Worm (Caenorhabditis elegans) whole organism, midembryonic: Measurements from ENCODE around the gene C46H3.2.
A peak's percentile ranks its signal among the peaks of the same experiment; 100 is the strongest.

Experiments
- T22C8.4 ChIP-seq: fragments of 200-800 bp; sonication (Bioruptor generic); IDR thresholded peaks from 2 replicates; pipeline ENCODE4 v1.3.6; 2022; ENCODE audit warnings: missing genetic modification characterization, missing compliant biosample characterization
- cog-1 ChIP-seq: sonication (generic microtip); optimal IDR thresholded peaks from 2 replicates; lab custom pipeline; 2016; ENCODE audit warnings: missing genetic modification characterization, missing compliant biosample characterization
- flt-1 ChIP-seq: fragments of 200-800 bp; sonication (Bioruptor generic); IDR thresholded peaks from 2 replicates; pipeline ENCODE4 v1.3.6; 2022; ENCODE audit warnings: missing genetic modification characterization, missing compliant biosample characterization
- klf-2 ChIP-seq: fragments of 200-800 bp; sonication (Bioruptor generic); conservative IDR thresholded peaks from 2 replicates; pipeline ENCODE4 v1.3.6; 2022; ENCODE audit warnings: missing genetic modification reagents, missing genetic modification characterization, missing compliant biosample characterization
- med-1 ChIP-seq: sonication (generic microtip); optimal IDR thresholded peaks from 2 replicates; lab custom pipeline; 2017; ENCODE audit warnings: missing genetic modification characterization, mild to moderate bottlenecking, missing compliant biosample characterization, antibody characterized with exemption, missing genetic modification reagents; ENCODE audit not compliant: insufficient read depth
- ref-1 ChIP-seq: fragments of 200-800 bp; sonication (Bioruptor generic); conservative IDR thresholded peaks from 2 replicates; pipeline ENCODE4 v1.3.6; 2022; ENCODE audit warnings: missing genetic modification reagents, missing genetic modification characterization, missing compliant biosample characterization
- tab-1 ChIP-seq: fragments of 200-800 bp; sonication (Bioruptor generic); IDR thresholded peaks from 2 replicates; pipeline ENCODE4 v1.3.6; 2022; ENCODE audit warnings: missing genetic modification characterization, missing compliant biosample characterization
- ztf-23 ChIP-seq: fragments of 200-800 bp; sonication (Bioruptor generic); IDR thresholded peaks from 2 replicates; pipeline ENCODE4 v1.3.6; 2022; ENCODE audit warnings: missing genetic modification reagents, missing genetic modification characterization, missing compliant biosample characterization
- ztf-29 ChIP-seq: fragments of 200-800 bp; sonication (Bioruptor generic); IDR thresholded peaks from 2 replicates; pipeline ENCODE4 v1.3.6; 2022; ENCODE audit warnings: missing genetic modification reagents, missing genetic modification characterization, missing compliant biosample characterization

C46H3.2 gene

DNA sequence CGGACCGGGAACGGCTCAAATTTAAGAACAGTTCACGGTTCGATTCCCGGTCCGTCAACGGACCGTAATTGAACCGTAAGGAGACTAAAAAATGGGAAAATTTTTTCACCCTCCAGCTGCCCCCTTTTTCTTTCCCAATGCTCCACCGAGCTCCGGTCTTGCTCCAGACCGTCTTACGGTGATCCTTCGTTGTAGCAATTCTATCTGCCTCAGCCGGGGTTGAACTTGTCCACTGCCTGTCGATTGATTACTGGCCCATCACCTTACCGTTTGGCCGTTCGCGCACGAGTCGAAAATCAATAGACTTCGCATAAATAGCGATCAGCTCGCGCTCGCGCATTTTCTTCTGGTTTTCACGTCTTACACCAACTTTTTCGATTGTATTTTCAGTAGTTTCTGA, 3.3 kb upstream of the C46H3.2 start:
- peak; percentile 41; the same call in 1 of the 2 replicates for TF ChIP-seq flt-1 (GFP tag; lab: Robert Waterston, UW)

- no peak for TF ChIP-seq med-1 (GFP tag; lab: Kevin White, UChicago)
- no peak for TF ChIP-seq flt-1 (GFP tag; lab: Robert Waterston, UW)
- no peak for TF ChIP-seq ref-1
Observed at ce11 chrX:1232074-1232473, 1.5 kb upstream of the C46H3.2 start.

- TF ChIP-seq med-1 (GFP tag; lab: Kevin White, UChicago) = no peak
- TF ChIP-seq klf-2 = no peak
- TF ChIP-seq cog-1 (tag; lab: Kevin White, UChicago) = no peak
- no peak for TF ChIP-seq T22C8.4 (GFP tag; lab: Robert Waterston, UW)
- 0 out of 2 replicates have a peak, but pooled peaks have one; percentile 43 for TF ChIP-seq tab-1 (GFP tag; lab: Robert Waterston, UW)
- TF ChIP-seq ztf-23 (GFP tag; lab: Robert Waterston, UW) = 0 out of 2 replicates have a peak, but pooled peaks have one; percentile 10
- TF ChIP-seq ref-1 = no peak
- TF ChIP-seq flt-1 (GFP tag; lab: Robert Waterston, UW) = 0 out of 2 replicates have a peak, but pooled peaks have one; percentile 59
Observed at ce11 chrX:1223841-1224240, 6.7 kb downstream of the C46H3.2 start.

- TF ChIP-seq T22C8.4 (GFP tag; lab: Robert Waterston, UW) (no peak), ref-1 (no peak), cog-1 (tag; lab: Kevin White, UChicago) (no peak), flt-1 (GFP tag; lab: Robert Waterston, UW) (no peak), tab-1 (GFP tag; lab: Robert Waterston, UW) (no peak), klf-2 (no peak), ztf-29 (GFP tag; lab: Robert Waterston, UW) (no peak), ztf-23 (GFP tag; lab: Robert Waterston, UW) (no peak), med-1 (GFP tag; lab: Kevin White, UChicago) (no peak)
Observed at ce11 chrX:1223089-1223488, 7.5 kb downstream of the C46H3.2 start.

ce11 chrX:1222391-1222790, 8.2 kb downstream of the C46H3.2 start:
- TF ChIP-seq T22C8.4 (GFP tag; lab: Robert Waterston, UW) = peak; percentile 48; the same call in 1 of the 2 replicates
- TF ChIP-seq klf-2 = no peak

DNA sequence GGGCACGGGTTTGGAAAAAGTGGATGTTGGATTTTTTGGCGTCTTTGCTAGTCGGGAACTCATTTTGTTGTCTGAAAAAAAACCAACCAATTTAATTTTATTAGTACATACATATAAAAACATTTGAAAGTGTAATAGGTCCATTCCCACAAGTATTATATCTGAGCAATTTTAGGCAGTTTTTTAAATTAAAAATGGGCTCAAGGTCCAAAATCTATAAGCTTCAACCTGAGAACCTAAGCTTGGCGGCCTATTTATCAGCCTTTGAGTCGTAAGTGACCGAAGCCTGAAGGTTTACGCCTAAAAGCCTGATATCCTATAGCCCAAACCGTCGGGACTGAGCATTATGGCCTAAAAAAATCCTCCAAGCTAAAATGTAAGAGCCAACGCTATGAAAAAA, 12.1 kb downstream of the C46H3.2 start:
- TF ChIP-seq ztf-29 (GFP tag; lab: Robert Waterston, UW) (no peak), cog-1 (tag; lab: Kevin White, UChicago) (no peak), ref-1 (no peak), ztf-23 (GFP tag; lab: Robert Waterston, UW) (no peak), flt-1 (GFP tag; lab: Robert Waterston, UW) (no peak), T22C8.4 (GFP tag; lab: Robert Waterston, UW) (no peak), klf-2 (no peak), med-1 (GFP tag; lab: Kevin White, UChicago) (no peak), tab-1 (GFP tag; lab: Robert Waterston, UW) (no peak)

DNA sequence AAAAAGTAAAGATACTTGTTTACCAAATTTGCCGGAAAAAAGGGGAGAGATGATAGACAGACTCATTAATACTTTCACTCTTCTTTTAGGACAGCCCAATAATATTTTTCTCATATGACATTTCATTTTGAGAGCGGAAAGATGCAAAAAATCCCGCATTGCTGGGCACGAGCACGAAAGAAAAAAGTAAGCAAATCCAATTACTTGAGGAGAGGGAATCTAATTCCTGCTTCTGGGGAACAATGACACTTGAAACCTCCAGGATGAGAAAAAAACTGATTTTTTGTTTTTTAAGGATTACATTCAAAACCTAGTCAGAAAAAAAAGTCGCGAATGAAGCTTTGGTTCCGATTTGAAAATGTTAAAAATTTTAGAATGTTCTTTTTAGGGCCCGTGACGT, 13.7 kb downstream of the C46H3.2 start:
- TF ChIP-seq ztf-29 (GFP tag; lab: Robert Waterston, UW) = no peak
- no peak for TF ChIP-seq klf-2
- TF ChIP-seq med-1 (GFP tag; lab: Kevin White, UChicago) = no peak
- no peak for TF ChIP-seq ztf-23 (GFP tag; lab: Robert Waterston, UW)
- no peak for TF ChIP-seq T22C8.4 (GFP tag; lab: Robert Waterston, UW)
- no peak for TF ChIP-seq tab-1 (GFP tag; lab: Robert Waterston, UW)
- TF ChIP-seq cog-1 (tag; lab: Kevin White, UChicago) = no peak
- TF ChIP-seq ref-1 = no peak
- TF ChIP-seq flt-1 (GFP tag; lab: Robert Waterston, UW) = no peak

DNA sequence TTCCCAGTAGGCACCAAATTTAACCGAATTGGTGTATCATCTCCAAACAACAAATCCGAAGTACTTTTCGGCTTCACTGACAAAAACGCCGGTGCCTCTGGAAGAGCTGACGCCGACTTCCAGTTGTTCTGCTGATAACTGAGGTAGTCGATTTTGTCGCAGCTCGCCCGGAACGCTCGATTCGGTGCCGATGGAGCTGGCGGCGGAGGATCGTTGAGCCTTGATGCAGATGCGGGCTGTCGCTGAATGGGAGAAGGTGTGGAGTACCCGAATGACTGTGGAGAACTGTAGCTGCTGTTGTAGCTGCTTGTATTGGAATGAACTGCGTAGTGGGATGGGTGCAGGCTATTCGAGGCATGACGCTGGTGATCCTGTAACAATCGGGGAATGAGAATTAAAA, 17.4 kb downstream of the C46H3.2 start:
- TF ChIP-seq flt-1 (GFP tag; lab: Robert Waterston, UW) (no peak), ztf-23 (GFP tag; lab: Robert Waterston, UW) (no peak), T22C8.4 (GFP tag; lab: Robert Waterston, UW) (no peak), ref-1 (no peak), klf-2 (no peak), ztf-29 (GFP tag; lab: Robert Waterston, UW) (no peak), med-1 (GFP tag; lab: Kevin White, UChicago) (no peak), tab-1 (GFP tag; lab: Robert Waterston, UW) (no peak), cog-1 (tag; lab: Kevin White, UChicago) (no peak)

DNA sequence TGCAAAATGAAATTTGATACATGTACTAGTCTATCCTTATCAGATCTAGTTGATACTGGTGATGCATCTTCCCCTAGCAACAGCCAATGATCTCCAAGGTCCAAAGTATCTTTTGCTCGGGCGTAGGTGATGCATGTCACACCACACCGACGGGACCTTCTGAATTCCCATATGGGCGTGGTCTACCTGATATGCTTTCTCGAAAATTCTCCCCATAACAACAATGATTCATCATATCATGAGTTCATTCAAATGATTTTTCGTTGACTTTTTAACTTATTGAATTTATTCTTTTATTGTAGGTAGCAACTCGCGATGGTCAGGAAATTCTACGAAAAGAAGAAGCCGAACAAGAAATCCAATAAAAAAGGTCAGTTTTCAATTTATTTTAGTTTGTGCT, 21.5 kb downstream of the C46H3.2 start, which contains the start of gene C46H3.1:
Gene C46H3.1 (plus strand): TSS at position 301 of the 400 bp plus-strand sequence.
- no peak for TF ChIP-seq med-1 (GFP tag; lab: Kevin White, UChicago)
- TF ChIP-seq flt-1 (GFP tag; lab: Robert Waterston, UW) = no peak
- no peak for TF ChIP-seq ref-1
- TF ChIP-seq cog-1 (tag; lab: Kevin White, UChicago) = no peak
- TF ChIP-seq ztf-29 (GFP tag; lab: Robert Waterston, UW) = no peak
- TF ChIP-seq T22C8.4 (GFP tag; lab: Robert Waterston, UW) = no peak
- TF ChIP-seq ztf-23 (GFP tag; lab: Robert Waterston, UW) = no peak
- no peak for TF ChIP-seq klf-2
- no peak for TF ChIP-seq tab-1 (GFP tag; lab: Robert Waterston, UW)

- TF ChIP-seq flt-1 (GFP tag; lab: Robert Waterston, UW) (no peak), klf-2 (no peak), ztf-23 (GFP tag; lab: Robert Waterston, UW) (no peak)
Observed at ce11 chrX:1207915-1208314, 22.6 kb downstream of the C46H3.2 start.

DNA sequence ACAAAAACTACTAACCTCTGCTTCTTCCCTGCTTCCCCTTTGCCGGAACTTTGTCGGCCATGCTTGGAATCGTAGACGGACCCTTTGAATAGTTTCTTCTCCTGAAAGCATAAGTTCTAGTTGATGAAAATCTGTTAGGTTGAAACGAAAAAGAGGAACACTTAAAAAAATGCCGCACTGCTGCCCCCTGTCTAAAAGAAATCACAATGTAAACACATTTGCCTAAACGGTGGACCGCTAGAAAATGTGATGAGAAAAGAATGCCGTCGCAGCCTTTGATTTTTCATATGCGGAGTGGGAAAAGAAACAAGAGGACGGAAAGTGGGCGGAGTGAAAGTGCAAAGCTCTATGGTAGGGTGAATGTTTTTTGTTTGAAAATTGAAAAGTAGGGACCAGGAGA, 24.5 kb downstream of the C46H3.2 start, which contains the start of gene T13G4.7:
Gene T13G4.7 (minus strand): TSS at position 101 of the 400 bp plus-strand sequence.
- no peak for TF ChIP-seq T22C8.4 (GFP tag; lab: Robert Waterston, UW)
- TF ChIP-seq flt-1 (GFP tag; lab: Robert Waterston, UW) = no peak
- no peak for TF ChIP-seq ztf-29 (GFP tag; lab: Robert Waterston, UW)
- no peak for TF ChIP-seq ref-1
- TF ChIP-seq ztf-23 (GFP tag; lab: Robert Waterston, UW) = no peak
- TF ChIP-seq tab-1 (GFP tag; lab: Robert Waterston, UW) = no peak
- TF ChIP-seq med-1 (GFP tag; lab: Kevin White, UChicago) = no peak
- TF ChIP-seq cog-1 (tag; lab: Kevin White, UChicago) = no peak
- no peak for TF ChIP-seq klf-2
